Worm (Caenorhabditis elegans) whole organism, late embryonic: ENCODE data around the gene cts-1.

Experiments used
- Y22D7AL.16 ChIP-seq: sonication (generic microtip); optimal IDR thresholded peaks from 2 replicates; lab custom pipeline; 2016; ENCODE audit warnings: missing genetic modification characterization, missing compliant biosample characterization
- ama-1 ChIP-seq: fragments of 150-350 bp; optimal IDR thresholded peaks from 2 replicates; lab custom pipeline; 2014
- ceh-14 ChIP-seq: sonication (generic microtip); optimal IDR thresholded peaks from 2 replicates; lab custom pipeline; 2016; ENCODE audit warnings: missing genotype, missing genetic modification characterization, missing compliant biosample characterization
- ceh-18 ChIP-seq: sonication (generic microtip); optimal IDR thresholded peaks from 2 replicates; lab custom pipeline; 2016; ENCODE audit warnings: missing genetic modification characterization, missing compliant biosample characterization
- ceh-24 ChIP-seq: sonication (generic microtip); optimal IDR thresholded peaks from 2 replicates; lab custom pipeline; 2016; ENCODE audit warnings: mild to moderate bottlenecking, missing genetic modification characterization, missing compliant biosample characterization
- elt-2 ChIP-seq: sonication (generic microtip); optimal IDR thresholded peaks from 2 replicates; lab custom pipeline; 2016; ENCODE audit warnings: missing genetic modification reagents, missing genetic modification characterization, missing compliant biosample characterization
- eyg-1 ChIP-seq: sonication (generic microtip); optimal IDR thresholded peaks from 2 replicates; lab custom pipeline; 2016; ENCODE audit warnings: missing genotype, missing genetic modification characterization, missing compliant biosample characterization
- hlh-13 ChIP-seq: fragments of 200-800 bp; sonication (Bioruptor generic); optimal IDR thresholded peaks from 2 replicates; lab custom pipeline; 2018; ENCODE audit warnings: mild to moderate bottlenecking, missing genetic modification characterization, missing compliant biosample characterization
- hlh-8 ChIP-seq: sonication (generic microtip); optimal IDR thresholded peaks from 2 replicates; lab custom pipeline; 2016; ENCODE audit warnings: missing genotype, missing genetic modification characterization, missing compliant biosample characterization
- nfya-1 ChIP-seq: sonication (generic microtip); optimal IDR thresholded peaks from 2 replicates; lab custom pipeline; 2017; ENCODE audit warnings: missing genetic modification characterization, mild to moderate bottlenecking, missing compliant biosample characterization, antibody characterized with exemption, moderate library complexity
- pha-4 ChIP-seq: fragments of 150-350 bp; optimal IDR thresholded peaks from 2 replicates; lab custom pipeline; 2018; ENCODE audit warnings: missing biosample characterization, missing genetic modification reagents, missing genetic modification characterization
- pqm-1 ChIP-seq: sonication (generic microtip); optimal IDR thresholded peaks from 2 replicates; lab custom pipeline; 2016; ENCODE audit warnings: missing genetic modification characterization, missing compliant biosample characterization
- unc-55 ChIP-seq: sonication (generic microtip); optimal IDR thresholded peaks from 2 replicates; lab custom pipeline; 2017; ENCODE audit warnings: missing biosample characterization, missing genetic modification reagents, missing genetic modification characterization
- unc-86 ChIP-seq: sonication (generic microtip); optimal IDR thresholded peaks from 2 replicates; lab custom pipeline; 2016; ENCODE audit warnings: missing genetic modification characterization, missing compliant biosample characterization

DNA sequence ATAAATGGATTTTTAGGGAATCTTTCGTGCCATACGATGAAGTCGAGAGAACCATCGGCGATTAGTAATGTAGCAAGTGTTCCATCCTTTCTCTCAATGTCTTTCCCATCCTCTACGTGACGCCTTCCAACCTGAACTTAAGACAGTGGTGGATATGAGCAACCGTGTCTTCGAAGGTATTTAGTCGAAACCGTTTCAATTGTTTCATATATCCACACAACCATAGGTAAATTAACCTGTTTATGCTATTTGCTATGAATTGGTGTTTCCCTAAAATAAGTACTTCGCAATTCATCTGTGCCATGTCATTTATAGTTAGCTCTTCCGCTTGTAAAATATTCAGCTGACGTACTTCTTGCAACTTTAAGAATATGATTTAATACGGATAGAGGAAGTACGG, 20.5 kb downstream of the cts-1 start:
- TF ChIP-seq pqm-1 (tag; lab: Kevin White, UChicago) = no peak
- no peak for TF ChIP-seq nfya-1
- TF ChIP-seq unc-55 = no peak
- TF ChIP-seq pha-4 = no peak
- TF ChIP-seq hlh-8 (tag; lab: Kevin White, UChicago) = no peak
- TF ChIP-seq ama-1 (lab: Kevin White, UChicago) = no peak
- TF ChIP-seq elt-2 (tag; lab: Kevin White, UChicago) = no peak
- no peak for TF ChIP-seq Y22D7AL.16
- TF ChIP-seq ceh-18 = no peak
- TF ChIP-seq hlh-13 (GFP tag; lab: Kevin White, UChicago) = no peak
- TF ChIP-seq ceh-14 (tag; lab: Kevin White, UChicago) = no peak
- no peak for TF ChIP-seq unc-86 (tag; lab: Kevin White, UChicago)
- TF ChIP-seq ceh-24 (tag; lab: Kevin White, UChicago) = no peak
- TF ChIP-seq eyg-1 (tag; lab: Kevin White, UChicago) = no peak
